Worm (Caenorhabditis elegans) whole organism, L1 larva: Measurements from ENCODE around the gene F54D5.15.

Experiments used
- C04F5.9 ChIP-seq: sonication (generic microtip); optimal IDR thresholded peaks from 2 replicates; lab custom pipeline; 2016; ENCODE audit warnings: missing genetic modification characterization, missing compliant biosample characterization
- C34B4.2 ChIP-seq: sonication (generic microtip); optimal IDR thresholded peaks from 2 replicates; lab custom pipeline; 2017; ENCODE audit warnings: mild to moderate bottlenecking, missing genetic modification characterization, missing compliant biosample characterization
- aly-2 ChIP-seq: fragments of 150-350 bp; optimal IDR thresholded peaks from 2 replicates; lab custom pipeline; 2014; ENCODE audit warnings: missing biosample characterization, missing genetic modification characterization
- ces-1 ChIP-seq: fragments of 150-350 bp; optimal IDR thresholded peaks from 2 replicates; lab custom pipeline; 2014; ENCODE audit warnings: missing biosample characterization, missing genetic modification reagents, missing genetic modification characterization
- hlh-17 ChIP-seq: fragments of 200-800 bp; sonication (Bioruptor generic); optimal IDR thresholded peaks from 2 replicates; lab custom pipeline; 2018; ENCODE audit warnings: missing genetic modification characterization, mild to moderate bottlenecking, missing compliant biosample characterization, moderate library complexity, borderline replicate concordance
- nhr-12 ChIP-seq: sonication (generic microtip); optimal IDR thresholded peaks from 2 replicates; lab custom pipeline; 2017; ENCODE audit warnings: missing biosample characterization, missing genetic modification characterization
- nhr-76 ChIP-seq: sonication (generic microtip); optimal IDR thresholded peaks from 2 replicates; lab custom pipeline; 2017; ENCODE audit warnings: missing biosample characterization, missing genetic modification characterization
- pqm-1 ChIP-seq: sonication (generic microtip); optimal IDR thresholded peaks from 3 replicates; lab custom pipeline; 2017; ENCODE audit warnings: missing biosample characterization, missing genetic modification characterization
- unc-30 ChIP-seq: sonication (generic microtip); optimal IDR thresholded peaks from 2 replicates; lab custom pipeline; 2017; ENCODE audit warnings: missing biosample characterization, missing genetic modification characterization

- TF ChIP-seq nhr-12, result no peak
- no peak for TF ChIP-seq pqm-1 (tag; lab: Kevin White, UChicago)
- TF ChIP-seq C34B4.2 (tag; lab: Kevin White, UChicago), result no peak
- no peak for TF ChIP-seq C04F5.9
- TF ChIP-seq ces-1 (GFP tag; lab: Kevin White, UChicago), result no peak
- TF ChIP-seq nhr-76 (tag; lab: Kevin White, UChicago), result no peak
- TF ChIP-seq hlh-17, result no peak
- TF ChIP-seq unc-30 (tag; lab: Kevin White, UChicago), result no peak
- TF ChIP-seq aly-2 (tag; lab: Kevin White, UChicago), result no peak
Measured at ce11 chrII:11596157-11596740, 32.2 kb upstream of the F54D5.15 start.
